Fruit fly (Drosophila melanogaster): ENCODE data around the gene PIG-Wa.

Gene PIG-Wa

DNA sequence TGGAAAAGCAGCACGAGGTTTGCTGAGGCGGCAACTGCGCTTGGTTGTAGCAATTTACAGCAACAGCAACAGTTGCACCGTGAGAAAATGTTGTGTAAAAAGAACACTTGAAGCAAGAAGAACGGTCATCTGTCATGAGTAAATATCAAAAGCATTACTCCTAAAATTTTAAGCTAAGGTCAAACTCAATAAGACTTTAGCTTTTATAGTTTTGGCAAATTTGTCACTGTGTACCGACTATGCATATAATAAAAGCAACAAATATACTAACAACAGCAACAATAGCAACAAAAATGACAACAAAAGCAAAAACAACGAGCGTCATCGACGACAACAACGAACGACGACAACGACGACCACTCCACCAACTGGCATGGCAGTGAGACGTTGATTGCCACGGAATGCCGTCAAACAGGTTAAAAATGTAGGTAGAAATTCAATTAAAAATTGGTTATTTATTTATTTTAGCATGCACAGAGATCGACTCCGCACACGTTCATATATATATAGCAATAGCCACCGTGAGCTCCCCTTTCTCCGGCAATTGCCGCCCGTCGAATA is 50.6 kb downstream of the PIG-Wa start (continued):
- TF ChIP-seq dmrt11E (tag; optimal IDR thresholded peaks at IDR 0.05): peak; percentile 47
- TF ChIP-seq HLH54F (GFP tag; optimal IDR thresholded peaks at IDR 0.05): peak; percentile 41
- peak; percentile 83 for TF ChIP-seq CG8924 (tag; optimal IDR thresholded peaks at IDR 0.05)
- TF ChIP-seq otp (GFP tag; IDR thresholded peaks at IDR 0.05): peak; percentile 85
- peak; percentile 73 for TF ChIP-seq odd (GFP tag; optimal IDR thresholded peaks at IDR 0.05)
- TF ChIP-seq fd3F (GFP tag; optimal IDR thresholded peaks at IDR 0.05): peak; percentile 69
- TF ChIP-seq Pdp1 (GFP tag; optimal IDR thresholded peaks at IDR 0.05): peak; percentile 78 to 80
- TF ChIP-seq CG6791 (GFP tag; IDR thresholded peaks at IDR 0.05; ENCODE audit: partially characterized antibody): no peak
- no peak for TF ChIP-seq Taf1 (GFP tag; IDR thresholded peaks at IDR 0.05)
- peak; percentile 70 for TF ChIP-seq CHES-1-like (GFP tag; optimal IDR thresholded peaks at IDR 0.05)
- no peak for TF ChIP-seq z (GFP tag; IDR thresholded peaks at IDR 0.05)
- TF ChIP-seq CG11093 (GFP tag; IDR thresholded peaks at IDR 0.05): peak; percentile 67; the same call in 2 of the 3 replicates
- peak; percentile 32 for TF ChIP-seq zen (tag; optimal IDR thresholded peaks at IDR 0.05)
- peak; percentile 26 for TF ChIP-seq CG18011 (GFP tag; optimal IDR thresholded peaks at IDR 0.05)
- peak; percentile 76 for TF ChIP-seq dimm (GFP tag; IDR thresholded peaks at IDR 0.05)
- TF ChIP-seq CG2875 (GFP tag; optimal IDR thresholded peaks at IDR 0.05): peak; percentile 80
- TF ChIP-seq CG17912 (GFP tag; optimal IDR thresholded peaks at IDR 0.05): peak; percentile 54
- TF ChIP-seq CG17568 (GFP tag; optimal IDR thresholded peaks at IDR 0.05): peak; percentile 71
- TF ChIP-seq CG16779 (GFP tag; IDR thresholded peaks at IDR 0.05): no peak
- TF ChIP-seq Hand (GFP tag; optimal IDR thresholded peaks at IDR 0.05): peak; percentile 26
- peak; percentile 83 for TF ChIP-seq Sox100B (GFP tag; optimal IDR thresholded peaks at IDR 0.05)
- TF ChIP-seq CG4282 (GFP tag; optimal IDR thresholded peaks at IDR 0.05): peak; percentile 22
- no peak for TF ChIP-seq hkb (optimal IDR thresholded peaks at IDR 0.05)
- peak; percentile 91 for TF ChIP-seq hkb (GFP tag; IDR thresholded peaks at IDR 0.05)
- peak; percentile 41 for TF ChIP-seq CG14710 (tag; optimal IDR thresholded peaks at IDR 0.05)
- TF ChIP-seq CG12104 (GFP tag; optimal IDR thresholded peaks at IDR 0.05): peak; percentile 69
- peak; percentile 89 for TF ChIP-seq CG1529 (GFP tag; optimal IDR thresholded peaks at IDR 0.05)
- no peak for TF ChIP-seq Hr39 (optimal IDR thresholded peaks at IDR 0.05)
- TF ChIP-seq zen2 (GFP tag; IDR thresholded peaks at IDR 0.05; ENCODE audit: partially characterized antibody): no peak
- TF ChIP-seq toy (GFP tag; IDR thresholded peaks at IDR 0.05): peak; percentile 54
- peak in 1 of 2 experiments; percentile 75 for TF ChIP-seq Hr78 (GFP tag; optimal IDR thresholded peaks at IDR 0.05)
- no peak for TF ChIP-seq HLHmδ (GFP tag; optimal IDR thresholded peaks at IDR 0.05)
- TF ChIP-seq Sox102F (GFP tag; optimal IDR thresholded peaks at IDR 0.05): peak; percentile 95
- peak; percentile 82 for TF ChIP-seq salm (tag; optimal IDR thresholded peaks at IDR 0.05)
- peak; percentile 83 for TF ChIP-seq ewg (GFP tag; optimal IDR thresholded peaks at IDR 0.05)
- no peak for TF ChIP-seq usp (GFP tag; optimal IDR thresholded peaks at IDR 0.05)
- peak in 1 of 2 experiments; percentile 83 for TF ChIP-seq Eip74EF (GFP tag; optimal IDR thresholded peaks at IDR 0.05)
- peak; percentile 93 for TF ChIP-seq CG11504 (tag; optimal IDR thresholded peaks at IDR 0.05)
- TF ChIP-seq Doc2 (GFP tag; IDR thresholded peaks at IDR 0.05): 0 out of 2 replicates have a peak, but pooled peaks have one; percentile 26
- TF ChIP-seq CG1603 (tag; optimal IDR thresholded peaks at IDR 0.05): peak; percentile 92
- peak; percentile 47; the same call in 1 of the 2 replicates for TF ChIP-seq CG4360 (GFP tag; IDR thresholded peaks at IDR 0.05)
- peak; percentile 78; the same call in 1 of the 2 replicates for TF ChIP-seq ara (GFP tag; IDR thresholded peaks at IDR 0.05)
- TF ChIP-seq CG12942 (GFP tag; optimal IDR thresholded peaks at IDR 0.05): peak; percentile 80
- peak; percentile 71 for TF ChIP-seq Mad (GFP tag; optimal IDR thresholded peaks at IDR 0.05)
- peak; percentile 40 for TF ChIP-seq sqz (GFP tag; optimal IDR thresholded peaks at IDR 0.05)
- peak; percentile 12; the same call in 1 of the 2 replicates for TF ChIP-seq CG4404 (GFP tag; IDR thresholded peaks at IDR 0.05)
- peak; percentile 64 for TF ChIP-seq Fer1 (GFP tag; optimal IDR thresholded peaks at IDR 0.05)
- no peak for TF ChIP-seq schlank (tag; optimal IDR thresholded peaks at IDR 0.05)
- no peak for TF ChIP-seq yki (optimal IDR thresholded peaks at IDR 0.05)
- TF ChIP-seq nerfin-1 (tag; optimal IDR thresholded peaks at IDR 0.05): peak; percentile 72
